Fruit fly (Drosophila melanogaster): ENCODE measurements around the gene Coq6.

Coq6 gene

DNA sequence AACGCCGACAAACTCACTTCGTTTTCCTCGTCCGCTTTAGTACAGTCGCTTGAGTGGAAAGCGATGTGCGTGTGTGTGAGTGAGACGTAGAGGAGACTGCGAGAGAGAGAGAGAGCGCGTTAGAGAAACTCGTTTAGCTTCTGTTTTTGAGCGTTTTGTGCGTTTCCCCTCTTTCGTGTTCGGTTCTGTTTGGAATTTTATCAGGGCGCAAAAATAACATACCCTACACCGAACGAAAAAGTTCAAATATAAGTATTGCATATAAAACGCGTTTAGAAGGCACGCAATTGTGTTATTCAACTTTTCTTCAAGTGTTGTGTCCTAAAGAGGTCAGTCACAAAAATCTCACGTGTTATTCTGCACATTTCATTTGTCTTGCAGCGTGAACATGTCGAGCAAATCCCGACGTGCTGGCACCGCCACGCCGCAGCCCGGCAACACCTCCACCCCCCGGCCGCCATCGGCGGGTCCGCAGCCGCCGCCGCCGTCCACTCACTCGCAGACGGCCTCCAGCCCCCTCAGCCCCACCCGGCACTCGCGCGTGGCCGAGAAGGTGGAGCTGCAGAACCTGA lies 11.0 kb upstream of the Coq6 start (continued):
- no peak for TF ChIP-seq MTF-1 (GFP tag; optimal IDR thresholded peaks at IDR 0.05; ENCODE audit: borderline replicate concordance)
- peak; percentile 34; the same call in 1 of the 2 replicates for TF ChIP-seq bbx (GFP tag; IDR thresholded peaks at IDR 0.05; ENCODE audit: partially characterized antibody)
- peak; percentile 1 for TF ChIP-seq ash1 (GFP tag; optimal IDR thresholded peaks at IDR 0.05)
- TF ChIP-seq z (GFP tag; IDR thresholded peaks at IDR 0.05) = peak; percentile 99
- no peak for TF ChIP-seq sna (GFP tag; IDR thresholded peaks at IDR 0.05; ENCODE audit: partially characterized antibody)
- no peak for TF ChIP-seq CG7271 (tag; optimal IDR thresholded peaks at IDR 0.05)
- TF ChIP-seq fd102C (GFP tag; optimal IDR thresholded peaks at IDR 0.05) = no peak
- peak; percentile 81 for TF ChIP-seq CG9932 (GFP tag; IDR thresholded peaks at IDR 0.05)
- TF ChIP-seq CG7745 (tag; optimal IDR thresholded peaks at IDR 0.05) = no peak
- TF ChIP-seq dan (GFP tag; IDR thresholded peaks at IDR 0.05) = no peak
- TF ChIP-seq crc (GFP tag; optimal IDR thresholded peaks at IDR 0.05) = no peak
- TF ChIP-seq CG10321 (GFP tag; IDR thresholded peaks at IDR 0.05) = no peak
- peak; percentile 29 for TF ChIP-seq Oli (tag; optimal IDR thresholded peaks at IDR 0.05)
- TF ChIP-seq Hr39 (optimal IDR thresholded peaks at IDR 0.05) = peak; percentile 68
- TF ChIP-seq CG16863 (GFP tag; optimal IDR thresholded peaks at IDR 0.05) = peak; percentile 36
- TF ChIP-seq Hr3 (GFP tag; optimal IDR thresholded peaks at IDR 0.05) = peak; percentile 50
- TF ChIP-seq CG8281 (tag; optimal IDR thresholded peaks at IDR 0.05) = no peak
- TF ChIP-seq stc (GFP tag; IDR thresholded peaks at IDR 0.05) = peak; percentile 27; the same call in 1 of the 2 replicates
- TF ChIP-seq exex (tag; optimal IDR thresholded peaks at IDR 0.05) = peak; percentile 21
- peak; percentile 26 for TF ChIP-seq nerfin-1 (tag; optimal IDR thresholded peaks at IDR 0.05)
- TF ChIP-seq ase (GFP tag; IDR thresholded peaks at IDR 0.05) = peak; percentile 42; the same call in 1 of the 3 replicates
- no peak for TF ChIP-seq Jarid2 (GFP tag; optimal IDR thresholded peaks at IDR 0.05)
- no peak for TF ChIP-seq sens-2 (GFP tag; IDR thresholded peaks at IDR 0.05)
- TF ChIP-seq knrl (GFP tag; IDR thresholded peaks at IDR 0.05; ENCODE audit: partially characterized antibody) = no peak
- no peak for TF ChIP-seq oc (tag; optimal IDR thresholded peaks at IDR 0.05)
- no peak for TF ChIP-seq pita (GFP tag; optimal IDR thresholded peaks at IDR 0.05)
- TF ChIP-seq Oaz (GFP tag; IDR thresholded peaks at IDR 0.05) = no peak
- peak; percentile 5 for TF ChIP-seq B-H2 (GFP tag; optimal IDR thresholded peaks at IDR 0.05)
- TF ChIP-seq ac (GFP tag; optimal IDR thresholded peaks at IDR 0.05) = no peak
- no peak for TF ChIP-seq CG12744 (GFP tag; optimal IDR thresholded peaks at IDR 0.05)
- no peak for TF ChIP-seq Sry-β (GFP tag; optimal IDR thresholded peaks at IDR 0.05)
- peak; percentile 36; the same call in 1 of the 3 replicates for TF ChIP-seq gce (GFP tag; IDR thresholded peaks at IDR 0.05)
- no peak for TF ChIP-seq HLH4C (GFP tag; IDR thresholded peaks at IDR 0.05; ENCODE audit: partially characterized antibody)
- peak; percentile 53 for TF ChIP-seq CG12391 (tag; optimal IDR thresholded peaks at IDR 0.05)
- TF ChIP-seq CG12659 (GFP tag; optimal IDR thresholded peaks at IDR 0.05) = peak; percentile 37
- no peak for TF ChIP-seq unc-4 (GFP tag; IDR thresholded peaks at IDR 0.05; ENCODE audit: partially characterized antibody)
- TF ChIP-seq Dfd (GFP tag; optimal IDR thresholded peaks at IDR 0.05) = no peak
- TF ChIP-seq Dbx (GFP tag; IDR thresholded peaks at IDR 0.05) = no peak
- no peak for TF ChIP-seq C15 (GFP tag; IDR thresholded peaks at IDR 0.05)
- TF ChIP-seq Xrp1 (GFP tag; IDR thresholded peaks at IDR 0.05) = peak; percentile 61; the same call in 1 of the 2 replicates
- TF ChIP-seq CG3726 (GFP tag; IDR thresholded peaks at IDR 0.05) = 0 out of 3 replicates have a peak, but pooled peaks have one; percentile 29
- TF ChIP-seq CG15696 (tag; optimal IDR thresholded peaks at IDR 0.05) = no peak
- no peak for TF ChIP-seq CG17186 (GFP tag; optimal IDR thresholded peaks at IDR 0.05)
- TF ChIP-seq D19B (GFP tag; optimal IDR thresholded peaks at IDR 0.05) = no peak
- TF ChIP-seq Poxn (GFP tag; IDR thresholded peaks at IDR 0.05) = 0 out of 2 replicates have a peak, but pooled peaks have one; percentile 39
- TF ChIP-seq ewg (GFP tag; optimal IDR thresholded peaks at IDR 0.05) = no peak
- no peak for TF ChIP-seq kah (GFP tag; optimal IDR thresholded peaks at IDR 0.05)
- TF ChIP-seq peb (GFP tag; IDR thresholded peaks at IDR 0.05) = no peak; the same call in 1 of the 2 replicates
- no peak for TF ChIP-seq Dref (GFP tag; IDR thresholded peaks at IDR 0.05)
- no peak for TF ChIP-seq CG4730 (GFP tag; IDR thresholded peaks at IDR 0.05)

Measured in whole organism, embryonic.